Fruit fly (Drosophila melanogaster) whole organism, embryonic: Measurements from ENCODE around the gene CG2854.
A peak's percentile ranks its signal among the peaks of the same experiment; 100 is the strongest.

Experiments used
- CG11560 ChIP-seq: fragments of 200-800 bp; sonication (Bioruptor generic); IDR thresholded peaks from 3 replicates; pipeline ENCODE4 v1.3.6; 2022; ENCODE audit warnings: missing biosample characterization, missing genetic modification characterization
- CG11723 ChIP-seq: fragments of 200-800 bp; sonication (Bioruptor generic); optimal IDR thresholded peaks from 2 replicates; lab custom pipeline; 2017; ENCODE audit warnings: missing biosample characterization, mild to moderate bottlenecking, missing genetic modification characterization
- CG12155 ChIP-seq: fragments of 200-800 bp; sonication (Bioruptor generic); optimal IDR thresholded peaks from 3 replicates; lab custom pipeline; 2016; ENCODE audit warnings: missing biosample characterization, missing genetic modification characterization
- CG13287 ChIP-seq: fragments of 200-800 bp; sonication (Bioruptor generic); IDR thresholded peaks from 2 replicates; pipeline ENCODE4 v1.3.6; 2022; ENCODE audit warnings: missing biosample characterization, missing genetic modification characterization; ENCODE audit not compliant: partially characterized antibody
- CG13775 ChIP-seq: fragments of 200-800 bp; sonication (Bioruptor generic); optimal IDR thresholded peaks from 3 replicates; lab custom pipeline; 2017; ENCODE audit warnings: missing biosample characterization, mild to moderate bottlenecking, missing genetic modification characterization
- CG13894 ChIP-seq: fragments of 200-800 bp; sonication (Bioruptor generic); optimal IDR thresholded peaks from 3 replicates; lab custom pipeline; 2018; ENCODE audit warnings: missing biosample characterization, mild to moderate bottlenecking, missing genetic modification characterization, moderate library complexity
- CG14441 ChIP-seq: fragments of 200-800 bp; sonication (Bioruptor generic); IDR thresholded peaks from 2 replicates; pipeline ENCODE4 v1.3.6; 2022; ENCODE audit warnings: missing biosample characterization, missing genetic modification characterization
- CG17186 ChIP-seq: fragments of 200-800 bp; sonication (Bioruptor generic); optimal IDR thresholded peaks from 3 replicates; lab custom pipeline; 2017; ENCODE audit warnings: missing biosample characterization, missing genetic modification reagents, missing genetic modification characterization
- CG17328 ChIP-seq: fragments of 200-800 bp; sonication (Bioruptor generic); IDR thresholded peaks from 2 replicates; pipeline ENCODE4 v1.3.6; 2022; ENCODE audit warnings: missing biosample characterization, missing genetic modification characterization
- CG17385 ChIP-seq: fragments of 200-800 bp; sonication (Bioruptor generic); optimal IDR thresholded peaks from 3 replicates; lab custom pipeline; 2018; ENCODE audit warnings: missing biosample characterization, mild to moderate bottlenecking, missing genetic modification characterization
- CG17568 ChIP-seq: fragments of 200-800 bp; sonication (Bioruptor generic); optimal IDR thresholded peaks from 2 replicates; lab custom pipeline; 2018; ENCODE audit warnings: missing biosample characterization, mild to moderate bottlenecking, missing genetic modification characterization, moderate library complexity
- CG18011 ChIP-seq: fragments of 200-800 bp; sonication (Bioruptor generic); optimal IDR thresholded peaks from 2 replicates; lab custom pipeline; 2017; ENCODE audit warnings: missing biosample characterization, missing genetic modification characterization, mild to moderate bottlenecking, moderate library complexity, missing genotype
- CG2202 ChIP-seq: fragments of 200-800 bp; sonication (Bioruptor generic); optimal IDR thresholded peaks from 2 replicates; lab custom pipeline; 2018; ENCODE audit warnings: missing biosample characterization, mild to moderate bottlenecking, missing genetic modification characterization
- CG2678 ChIP-seq: fragments of 200-800 bp; sonication (Bioruptor generic); optimal IDR thresholded peaks from 3 replicates; lab custom pipeline; 2019; ENCODE audit warnings: missing biosample characterization, mild to moderate bottlenecking, missing genetic modification characterization, moderate library complexity
- CG2889 ChIP-seq: fragments of 200-800 bp; sonication (Bioruptor generic); IDR thresholded peaks from 3 replicates; pipeline ENCODE4 v1.3.6; 2022; ENCODE audit warnings: missing biosample characterization, missing genetic modification characterization
- CG32767 ChIP-seq: fragments of 200-800 bp; sonication (Bioruptor generic); IDR thresholded peaks from 2 replicates; pipeline ENCODE4 v1.3.6; 2022; ENCODE audit warnings: missing biosample characterization, missing genetic modification characterization
- CG3281 ChIP-seq: fragments of 200-800 bp; sonication (Bioruptor generic); optimal IDR thresholded peaks from 3 replicates; lab custom pipeline; 2017; ENCODE audit warnings: missing biosample characterization, mild to moderate bottlenecking, missing genetic modification characterization
- CG4404 ChIP-seq: fragments of 200-800 bp; sonication (Bioruptor generic); IDR thresholded peaks from 2 replicates; pipeline ENCODE4 v1.3.6; 2022; ENCODE audit warnings: missing biosample characterization, missing genetic modification characterization
- CG4730 ChIP-seq: fragments of 200-800 bp; sonication (Bioruptor generic); IDR thresholded peaks from 2 replicates; pipeline ENCODE4 v1.3.6; 2022; ENCODE audit warnings: missing biosample characterization, missing genetic modification characterization
- CG6254 ChIP-seq: fragments of 200-800 bp; sonication (Bioruptor generic); optimal IDR thresholded peaks from 3 replicates; lab custom pipeline; 2017; ENCODE audit warnings: mild to moderate bottlenecking, missing biosample characterization, missing genetic modification reagents, missing genetic modification characterization
- CG7987 ChIP-seq: fragments of 200-800 bp; sonication (Bioruptor generic); optimal IDR thresholded peaks from 2 replicates; lab custom pipeline; 2018; ENCODE audit warnings: missing biosample characterization, mild to moderate bottlenecking, missing genetic modification characterization, moderate library complexity
- CG8765 ChIP-seq: fragments of 200-800 bp; sonication (Bioruptor generic); IDR thresholded peaks from 2 replicates; pipeline ENCODE4 v1.3.6; 2022; ENCODE audit warnings: missing biosample characterization, missing genetic modification characterization
- D19A ChIP-seq: fragments of 200-800 bp; optimal IDR thresholded peaks from 3 replicates; lab custom pipeline; 2019; ENCODE audit warnings: missing biosample characterization, mild to moderate bottlenecking, missing genetic modification characterization, moderate library complexity
- Dad ChIP-seq: fragments of 200-800 bp; sonication (Bioruptor generic); optimal IDR thresholded peaks from 3 replicates; lab custom pipeline; 2016; ENCODE audit warnings: missing biosample characterization, missing genetic modification characterization
- Fer3 ChIP-seq: fragments of 200-800 bp; sonication (Bioruptor generic); optimal IDR thresholded peaks from 2 replicates; lab custom pipeline; 2018; ENCODE audit warnings: missing biosample characterization, mild to moderate bottlenecking, missing genetic modification characterization, moderate library complexity
- HHEX ChIP-seq: fragments of 200-800 bp; sonication (Bioruptor generic); optimal IDR thresholded peaks from 3 replicates; lab custom pipeline; 2017; ENCODE audit warnings: missing biosample characterization, mild to moderate bottlenecking, missing genetic modification characterization, missing genetic modification reagents
- HLH3B ChIP-seq: fragments of 200-800 bp; sonication (Bioruptor generic); IDR thresholded peaks from 2 replicates; pipeline ENCODE4 v1.3.6; 2022; ENCODE audit warnings: missing biosample characterization, missing genetic modification characterization
- Jarid2 ChIP-seq: fragments of 200-800 bp; sonication (Bioruptor generic); optimal IDR thresholded peaks from 3 replicates; lab custom pipeline; 2017; ENCODE audit warnings: mild to moderate bottlenecking, missing biosample characterization, missing genetic modification reagents, missing genetic modification characterization
- Optix ChIP-seq: fragments of 200-800 bp; sonication (Bioruptor generic); IDR thresholded peaks from 3 replicates; pipeline ENCODE4 v1.3.6; 2022; ENCODE audit warnings: missing biosample characterization, missing genetic modification characterization
- Rx ChIP-seq: fragments of 200-800 bp; sonication (Bioruptor generic); IDR thresholded peaks from 2 replicates; pipeline ENCODE4 v1.3.6; 2022; ENCODE audit warnings: missing biosample characterization, missing genetic modification characterization
- Side ChIP-seq: fragments of 200-800 bp; sonication (Bioruptor generic); optimal IDR thresholded peaks from 2 replicates; lab custom pipeline; 2016; ENCODE audit warnings: missing biosample characterization, missing genetic modification characterization
- Six4 ChIP-seq: fragments of 200-800 bp; sonication (Bioruptor generic); optimal IDR thresholded peaks from 2 replicates; lab custom pipeline; 2016; ENCODE audit warnings: missing biosample characterization, missing genetic modification characterization
- cas ChIP-seq: fragments of 200-800 bp; sonication (Bioruptor generic); IDR thresholded peaks from 2 replicates; pipeline ENCODE4 v1.3.6; 2022; ENCODE audit warnings: missing biosample characterization, missing genetic modification characterization
- ci ChIP-seq: fragments of 200-800 bp; sonication (Bioruptor generic); IDR thresholded peaks from 3 replicates; pipeline ENCODE4 v1.3.6; 2022; ENCODE audit warnings: missing biosample characterization, missing genetic modification characterization
- croc ChIP-seq: fragments of 200-800 bp; sonication (Bioruptor generic); conservative IDR thresholded peaks from 3 replicates; pipeline ENCODE4 v1.3.6; 2022; ENCODE audit warnings: missing biosample characterization, missing genetic modification characterization
- crol ChIP-seq: fragments of 200-800 bp; sonication (Bioruptor generic); IDR thresholded peaks from 2 replicates; pipeline ENCODE4 v1.3.6; 2022; ENCODE audit warnings: missing biosample characterization, missing genetic modification characterization
- da ChIP-seq: fragments of 200-800 bp; sonication (Bioruptor generic); optimal IDR thresholded peaks from 2 replicates; lab custom pipeline; 2016; ENCODE audit warnings: missing biosample characterization, missing genetic modification characterization
- dati ChIP-seq: fragments of 200-800 bp; sonication (Bioruptor generic); IDR thresholded peaks from 2 replicates; pipeline ENCODE4 v1.3.6; 2022; ENCODE audit warnings: missing biosample characterization, missing genetic modification characterization
- en ChIP-seq: fragments of 200-800 bp; sonication (Bioruptor generic); optimal IDR thresholded peaks from 2 replicates; lab custom pipeline; 2016; ENCODE audit warnings: missing biosample characterization, missing genetic modification characterization
- ewg ChIP-seq: fragments of 200-800 bp; sonication (Bioruptor generic); optimal IDR thresholded peaks from 3 replicates; lab custom pipeline; 2017; ENCODE audit warnings: mild to moderate bottlenecking, missing biosample characterization, missing genetic modification reagents, missing genetic modification characterization
- gcm2 ChIP-seq: fragments of 200-800 bp; sonication (Bioruptor generic); optimal IDR thresholded peaks from 2 replicates; lab custom pipeline; 2016; ENCODE audit warnings: missing biosample characterization, missing genetic modification characterization
- grau ChIP-seq: fragments of 200-800 bp; optimal IDR thresholded peaks from 3 replicates; lab custom pipeline; 2019; ENCODE audit warnings: missing biosample characterization, mild to moderate bottlenecking, missing genetic modification characterization, moderate library complexity
- hbn ChIP-seq: fragments of 200-800 bp; sonication (Bioruptor generic); IDR thresholded peaks from 2 replicates; pipeline ENCODE4 v1.3.6; 2022; ENCODE audit warnings: missing biosample characterization, missing genetic modification characterization; ENCODE audit not compliant: partially characterized antibody
- hth ChIP-seq: fragments of >200 bp; optimal IDR thresholded peaks from 2 replicates; lab custom pipeline; 2017; ENCODE audit warnings: inconsistent platforms
- insv ChIP-seq, 2 experiments: fragments of 200-800 bp; sonication (Bioruptor generic); optimal IDR thresholded peaks; 3 replicates each; lab custom pipeline; 2016 to 2018; ENCODE audit warnings: missing biosample characterization in 2 of 2, missing genetic modification characterization in 2 of 2
- knrl ChIP-seq: fragments of 200-800 bp; sonication (Bioruptor generic); IDR thresholded peaks from 3 replicates; pipeline ENCODE4 v1.3.6; 2022; ENCODE audit warnings: missing biosample characterization, missing genetic modification characterization; ENCODE audit not compliant: partially characterized antibody
- maf-S ChIP-seq: fragments of 200-800 bp; sonication (Bioruptor generic); optimal IDR thresholded peaks from 2 replicates; lab custom pipeline; 2016; ENCODE audit warnings: missing biosample characterization, missing genetic modification characterization
- pfk ChIP-seq: fragments of 200-800 bp; sonication (Bioruptor generic); optimal IDR thresholded peaks from 2 replicates; lab custom pipeline; 2018; ENCODE audit warnings: missing biosample characterization, mild to moderate bottlenecking, missing genetic modification characterization, moderate library complexity
- stwl ChIP-seq: fragments of 200-800 bp; sonication (Bioruptor generic); optimal IDR thresholded peaks from 3 replicates; lab custom pipeline; 2018; ENCODE audit warnings: missing biosample characterization, mild to moderate bottlenecking, missing genetic modification characterization, moderate library complexity
- tll ChIP-seq, 2 experiments: fragments of 200-800 bp in 1 of 2; fragments of >200 bp in 1 of 2; sonication (Bioruptor generic) in 1 of 2; optimal IDR thresholded peaks; 2 replicates each; lab custom pipeline; 2017 to 2019; ENCODE audit warnings: missing biosample characterization in 2 of 2, missing genetic modification characterization in 2 of 2, mild to moderate bottlenecking in 1 of 2, moderate library complexity in 1 of 2
- tna ChIP-seq: fragments of 200-800 bp; sonication (Bioruptor generic); IDR thresholded peaks from 2 replicates; pipeline ENCODE4 v1.3.6; 2022; ENCODE audit warnings: missing biosample characterization, missing genetic modification characterization; ENCODE audit not compliant: partially characterized antibody

Gene CG2854

DNA sequence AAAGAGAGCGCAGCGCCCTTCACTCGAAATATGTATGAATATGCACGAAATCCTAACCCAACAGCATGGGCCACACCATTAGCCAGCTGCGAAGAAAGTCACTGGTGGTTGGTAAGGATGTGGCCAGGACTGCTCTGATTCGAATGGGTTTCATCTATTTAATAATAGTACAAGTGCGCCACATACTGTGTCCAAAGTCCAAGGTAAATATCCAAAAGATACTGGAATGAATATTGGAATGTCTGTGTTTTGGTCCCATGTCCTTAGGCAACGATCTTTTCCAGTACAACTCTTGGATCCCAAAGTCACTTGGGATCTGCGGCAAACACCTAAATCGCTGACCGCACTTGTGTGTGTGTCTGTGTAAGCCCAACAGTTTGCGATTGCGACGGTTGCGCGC lies 20.6 kb upstream of the CG2854 start (continued):
- no peak for TF ChIP-seq knrl (GFP tag; lab: Robert Waterston, UW)
- TF ChIP-seq hth: no peak
- TF ChIP-seq Jarid2: peak; percentile 1
- peak; percentile 63 for TF ChIP-seq ci (GFP tag; lab: Robert Waterston, UW)
- 0 out of 2 replicates have a peak, but pooled peaks have one; percentile 51 for TF ChIP-seq dati (GFP tag; lab: Robert Waterston, UW)
- TF ChIP-seq HLH3B (GFP tag; lab: Robert Waterston, UW): peak; percentile 59
- no peak for TF ChIP-seq insv (GFP tag; optimal IDR thresholded peaks at IDR 0.05; lab: Kevin White, UChicago)
- peak; percentile 42 for TF ChIP-seq ewg
- TF ChIP-seq CG11723 (GFP tag; lab: Kevin White, UChicago): peak; percentile 44
- TF ChIP-seq CG13894: no peak
- no peak for TF ChIP-seq stwl
- peak; percentile 48 for TF ChIP-seq CG13775
- TF ChIP-seq CG8765 (GFP tag; lab: Robert Waterston, UW): no peak
- TF ChIP-seq hbn: no peak
- peak; percentile 24 for TF ChIP-seq Fer3 (tag; lab: Kevin White, UChicago)
- peak; percentile 14 for TF ChIP-seq CG18011
- TF ChIP-seq pfk (GFP tag; lab: Kevin White, UChicago): no peak
- TF ChIP-seq CG13287 (GFP tag; lab: Robert Waterston, UW): no peak
- peak; percentile 64 for TF ChIP-seq HHEX (GFP tag; lab: Kevin White, UChicago)
- peak; percentile 56; the same call in 1 of the 3 replicates for TF ChIP-seq Optix (GFP tag; lab: Robert Waterston, UW)
- no peak for TF ChIP-seq CG11560
- no peak for TF ChIP-seq da (GFP tag; lab: Kevin White, UChicago)
- peak; percentile 28; the same call in 1 of the 2 replicates for TF ChIP-seq CG4404
- TF ChIP-seq grau: peak; percentile 58
- peak; percentile 17 for TF ChIP-seq Dad
- TF ChIP-seq cas (GFP tag; lab: Robert Waterston, UW): no peak
- no peak for TF ChIP-seq CG17385 (GFP tag; lab: Kevin White, UChicago)
- 0 out of 2 replicates have a peak, but pooled peaks have one; percentile 28 for TF ChIP-seq CG17328
- no peak for TF ChIP-seq CG17186 (GFP tag; lab: Kevin White, UChicago)
- TF ChIP-seq CG4730 (GFP tag; lab: Robert Waterston, UW): peak; percentile 56
- TF ChIP-seq CG14441 (GFP tag; lab: Robert Waterston, UW): peak; percentile 74
- TF ChIP-seq CG17568 (GFP tag; lab: Kevin White, UChicago): no peak
- peak; percentile 68 for TF ChIP-seq CG32767
- peak; percentile 12 for TF ChIP-seq gcm2 (GFP tag; lab: Kevin White, UChicago)
- TF ChIP-seq D19A (tag; lab: Kevin White, UChicago): peak; percentile 35
- TF ChIP-seq Six4 (GFP tag; lab: Kevin White, UChicago): no peak
- no peak for TF ChIP-seq crol (GFP tag; lab: Robert Waterston, UW)
- TF ChIP-seq CG3281 (GFP tag; lab: Kevin White, UChicago): peak; percentile 37
- TF ChIP-seq Side: peak; percentile 5
- TF ChIP-seq en: no peak
- no peak for TF ChIP-seq CG6254 (GFP tag; lab: Kevin White, UChicago)
- no peak for TF ChIP-seq CG2202 (tag; lab: Kevin White, UChicago)
- TF ChIP-seq croc: peak; percentile 43; the same call in 2 of the 3 replicates
- no peak for TF ChIP-seq tna (GFP tag; lab: Robert Waterston, UW)
- TF ChIP-seq CG2889 (GFP tag; lab: Robert Waterston, UW): no peak
- no peak for TF ChIP-seq CG7987 (GFP tag; lab: Kevin White, UChicago)
- TF ChIP-seq CG2678 (tag; lab: Kevin White, UChicago): peak; percentile 74
- no peak for TF ChIP-seq CG12155
- TF ChIP-seq tll (GFP tag; optimal IDR thresholded peaks at IDR 0.05; lab: Kevin White, UChicago): no peak
- no peak for TF ChIP-seq maf-S (GFP tag; lab: Kevin White, UChicago)
- TF ChIP-seq Rx (GFP tag; lab: Robert Waterston, UW): peak; percentile 55
